Fruit fly (Drosophila melanogaster): Measurements from ENCODE around the gene MED30.

MED30 gene

DNA sequence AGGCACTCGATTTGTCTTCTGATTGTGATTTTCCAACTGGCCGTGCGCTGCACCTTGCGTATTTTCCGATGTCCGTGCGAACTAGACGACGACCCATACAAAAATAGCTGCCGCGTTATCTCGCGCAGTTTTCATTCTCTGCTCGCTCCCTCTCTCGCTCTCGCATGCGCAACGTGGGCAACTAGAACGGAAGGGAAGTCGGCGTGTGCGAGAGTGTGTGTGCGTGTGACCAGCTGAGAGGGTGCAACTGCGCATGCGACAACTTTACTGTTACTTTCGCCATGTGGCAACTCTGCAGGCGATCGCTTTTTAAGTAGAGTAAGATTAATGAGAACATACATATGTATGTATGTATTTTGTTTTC lies 31.5 kb upstream of the MED30 start, which contains the start of gene ebd1 (continued):
- no peak for TF ChIP-seq MTF-1 (GFP tag; optimal IDR thresholded peaks at IDR 0.05; ENCODE audit: borderline replicate concordance)
- no peak for TF ChIP-seq CG15011 (GFP tag; optimal IDR thresholded peaks at IDR 0.05)
- TF ChIP-seq Dll (GFP tag; IDR thresholded peaks at IDR 0.05; ENCODE audit: partially characterized antibody), result 0 out of 4 replicates have a peak, but pooled peaks have one; percentile 44
- TF ChIP-seq NK7.1 (GFP tag; optimal IDR thresholded peaks at IDR 0.05), result no peak
- TF ChIP-seq Sry-β (GFP tag; optimal IDR thresholded peaks at IDR 0.05), result no peak
- no peak for TF ChIP-seq hth (optimal IDR thresholded peaks at IDR 0.05)
- TF ChIP-seq CG43689 (GFP tag; IDR thresholded peaks at IDR 0.05), result no peak
- no peak for TF ChIP-seq CG1233 (GFP tag; optimal IDR thresholded peaks at IDR 0.05)
- no peak for TF ChIP-seq nau (GFP tag; optimal IDR thresholded peaks at IDR 0.05)
- no peak for TF ChIP-seq wdn (GFP tag; IDR thresholded peaks at IDR 0.05)
- TF ChIP-seq CG12744 (GFP tag; optimal IDR thresholded peaks at IDR 0.05), result no peak
- TF ChIP-seq CG2712 (tag; optimal IDR thresholded peaks at IDR 0.05), result peak; percentile 24
- no peak for TF ChIP-seq salm (tag; optimal IDR thresholded peaks at IDR 0.05)
- no peak for TF ChIP-seq CG11560 (tag; IDR thresholded peaks at IDR 0.05)
- TF ChIP-seq sim (GFP tag; IDR thresholded peaks at IDR 0.05), result no peak
- TF ChIP-seq tgo (GFP tag; IDR thresholded peaks at IDR 0.05), result no peak
- TF ChIP-seq CG10209 (GFP tag; optimal IDR thresholded peaks at IDR 0.05), result no peak
- no peak for TF ChIP-seq Dek (tag; optimal IDR thresholded peaks at IDR 0.05)
- no peak for TF ChIP-seq lmd (GFP tag; IDR thresholded peaks at IDR 0.05)
- TF ChIP-seq GATAe (GFP tag; conservative IDR thresholded peaks at IDR 0.05), result 0 out of 2 replicates have a peak, but pooled peaks have one; percentile 7
- no peak for TF ChIP-seq CG3726 (GFP tag; IDR thresholded peaks at IDR 0.05)
- no peak; the same call in 2 of the 3 replicates for TF ChIP-seq Opbp (GFP tag; IDR thresholded peaks at IDR 0.05; ENCODE audit: partially characterized antibody)
- TF ChIP-seq chm (GFP tag; IDR thresholded peaks at IDR 0.05), result no peak
- peak; percentile 6 for TF ChIP-seq gcm (GFP tag; optimal IDR thresholded peaks at IDR 0.05)
- no peak for TF ChIP-seq CG18599 (GFP tag; optimal IDR thresholded peaks at IDR 0.05)
- TF ChIP-seq CG6791 (GFP tag; IDR thresholded peaks at IDR 0.05; ENCODE audit: partially characterized antibody), result peak; percentile 36; the same call in 1 of the 3 replicates
- TF ChIP-seq br (optimal IDR thresholded peaks at IDR 0.05), result no peak
- no peak for TF ChIP-seq lbe (GFP tag; optimal IDR thresholded peaks at IDR 0.05)
- no peak for TF ChIP-seq CG14667 (GFP tag; IDR thresholded peaks at IDR 0.05)
- peak; percentile 8 for TF ChIP-seq D19A (tag; optimal IDR thresholded peaks at IDR 0.05)
- no peak for TF ChIP-seq Side (GFP tag; optimal IDR thresholded peaks at IDR 0.05)
- TF ChIP-seq CG31224 (GFP tag; IDR thresholded peaks at IDR 0.05), result no peak
- no peak for TF ChIP-seq Dad (GFP tag; optimal IDR thresholded peaks at IDR 0.05)
- no peak for TF ChIP-seq Vsx1 (GFP tag; optimal IDR thresholded peaks at IDR 0.05)
- TF ChIP-seq mld (GFP tag; IDR thresholded peaks at IDR 0.05; ENCODE audit: partially characterized antibody), result no peak
- no peak for TF ChIP-seq Ada2b (GFP tag; IDR thresholded peaks at IDR 0.05)
- no peak for TF ChIP-seq ara (GFP tag; IDR thresholded peaks at IDR 0.05)
- peak; percentile 2 for TF ChIP-seq CG12071 (GFP tag; optimal IDR thresholded peaks at IDR 0.05)
- TF ChIP-seq bcd (GFP tag; optimal IDR thresholded peaks at IDR 0.05), result no peak
- no peak for TF ChIP-seq Bgb (GFP tag; IDR thresholded peaks at IDR 0.05; ENCODE audit: partially characterized antibody)
- no peak for TF ChIP-seq ERR (GFP tag; optimal IDR thresholded peaks at IDR 0.05)
- TF ChIP-seq mirr (GFP tag; optimal IDR thresholded peaks at IDR 0.05), result peak; percentile 6
- TF ChIP-seq CG9609 (GFP tag; optimal IDR thresholded peaks at IDR 0.05), result no peak
- TF ChIP-seq gfzf (GFP tag; optimal IDR thresholded peaks at IDR 0.05), result no peak
- no peak for TF ChIP-seq Stat92E (GFP tag; optimal IDR thresholded peaks at IDR 0.05)
- TF ChIP-seq CG31441 (GFP tag; IDR thresholded peaks at IDR 0.05), result no peak; the same call in 1 of the 2 replicates
- TF ChIP-seq tin (GFP tag; optimal IDR thresholded peaks at IDR 0.05), result no peak
- no peak for TF ChIP-seq pum (GFP tag; optimal IDR thresholded peaks at IDR 0.05)
- TF ChIP-seq CG34376 (GFP tag; optimal IDR thresholded peaks at IDR 0.05), result peak; percentile 2
- TF ChIP-seq odd (GFP tag; optimal IDR thresholded peaks at IDR 0.05), result peak; percentile 47
- no peak for TF ChIP-seq ac (GFP tag; optimal IDR thresholded peaks at IDR 0.05)
- no peak for TF ChIP-seq B-H1 (GFP tag; IDR thresholded peaks at IDR 0.05)

All from whole organism, embryonic.